Fruit fly (Drosophila melanogaster) whole organism: ENCODE measurements around the gene CREG.

Experiments used
- CG8478 ChIP-seq: fragments of >200 bp; optimal IDR thresholded peaks from 2 replicates; lab custom pipeline; 2018; ENCODE audit warnings: inconsistent platforms
- Dll ChIP-seq: fragments of >200 bp; optimal IDR thresholded peaks from 2 replicates; lab custom pipeline; 2017
- EcR ChIP-seq, 2 experiments: fragments of >200 bp; optimal IDR thresholded peaks; 2 replicates each; lab custom pipeline; 2017; ENCODE audit warnings: missing biosample characterization in 2 of 2, missing genetic modification characterization in 2 of 2, missing genetic modification reagents in 2 of 2
- pan ChIP-seq: fragments of >200 bp; optimal IDR thresholded peaks from 2 replicates; lab custom pipeline; 2017
- psq ChIP-seq: fragments of >200 bp; optimal IDR thresholded peaks from 2 replicates; lab custom pipeline; 2017
- usp ChIP-seq: fragments of >200 bp; optimal IDR thresholded peaks from 2 replicates; lab custom pipeline; 2017; ENCODE audit warnings: missing biosample characterization, missing genetic modification characterization, mixed read lengths

- no peak for TF ChIP-seq Dll
- no peak for TF ChIP-seq CG8478
- no peak for TF ChIP-seq psq
- no peak for TF ChIP-seq usp
- TF ChIP-seq EcR (GFP tag; optimal IDR thresholded peaks at IDR 0.05; lab: Kevin White, UChicago), result no peak
- TF ChIP-seq pan (lab: Kevin White, UChicago), result no peak
These were observed 14.9 kb upstream of the CREG start, which contains the start of gene CG5860 for dm6 chr3R:17409319-17409718.
